Fruit fly (Drosophila melanogaster) whole organism, prepupa: Measurements from ENCODE around the gene CG32720.

ENCODE experiments used
- Blimp-1 ChIP-seq: fragments of 200-800 bp; sonication (Bioruptor generic); optimal IDR thresholded peaks from 3 replicates; lab custom pipeline; 2017; ENCODE audit warnings: missing biosample characterization, missing genetic modification characterization, mild to moderate bottlenecking, moderate library complexity, missing genetic modification reagents
- CG10631 ChIP-seq: fragments of 200-800 bp; sonication (Bioruptor generic); optimal IDR thresholded peaks from 2 replicates; lab custom pipeline; 2016; ENCODE audit warnings: missing biosample characterization, missing genetic modification characterization
- CG10669 ChIP-seq: fragments of 200-800 bp; sonication (Bioruptor generic); optimal IDR thresholded peaks from 3 replicates; lab custom pipeline; 2018; ENCODE audit warnings: missing biosample characterization, mild to moderate bottlenecking, missing genetic modification characterization, moderate library complexity
- CG11902 ChIP-seq: fragments of 200-800 bp; sonication (Bioruptor generic); optimal IDR thresholded peaks from 3 replicates; lab custom pipeline; 2016; ENCODE audit warnings: missing biosample characterization, missing genetic modification characterization
- CG1621 ChIP-seq: fragments of 200-800 bp; sonication (Bioruptor generic); optimal IDR thresholded peaks from 3 replicates; lab custom pipeline; 2018; ENCODE audit warnings: missing biosample characterization, mild to moderate bottlenecking, missing genetic modification characterization
- CG16779 ChIP-seq: fragments of 200-800 bp; sonication (Bioruptor generic); optimal IDR thresholded peaks from 3 replicates; lab custom pipeline; 2017; ENCODE audit warnings: missing biosample characterization, mild to moderate bottlenecking, missing genetic modification characterization
- CG3032 ChIP-seq: fragments of 200-800 bp; optimal IDR thresholded peaks from 2 replicates; lab custom pipeline; 2019; ENCODE audit warnings: missing biosample characterization, mild to moderate bottlenecking, missing genetic modification characterization, moderate library complexity
- CG31627 ChIP-seq: fragments of 200-800 bp; sonication (Bioruptor generic); optimal IDR thresholded peaks from 3 replicates; lab custom pipeline; 2016; ENCODE audit warnings: missing biosample characterization, missing genetic modification characterization
- CG32006 ChIP-seq: fragments of 200-800 bp; sonication (Bioruptor generic); optimal IDR thresholded peaks from 3 replicates; lab custom pipeline; 2017; ENCODE audit warnings: missing biosample characterization, mild to moderate bottlenecking, missing genetic modification characterization
- CG34406 ChIP-seq: fragments of 200-800 bp; sonication (Bioruptor generic); optimal IDR thresholded peaks from 3 replicates; lab custom pipeline; 2016; ENCODE audit warnings: missing biosample characterization, missing genetic modification characterization
- CG3919 ChIP-seq: fragments of 200-800 bp; sonication (Bioruptor generic); optimal IDR thresholded peaks from 3 replicates; lab custom pipeline; 2016; ENCODE audit warnings: missing biosample characterization, missing genetic modification characterization
- CG4318 ChIP-seq: fragments of 200-800 bp; sonication (Bioruptor generic); optimal IDR thresholded peaks from 3 replicates; lab custom pipeline; 2017; ENCODE audit warnings: missing biosample characterization, mild to moderate bottlenecking, missing genetic modification characterization
- CG6163 ChIP-seq: fragments of 200-800 bp; sonication (Bioruptor generic); IDR thresholded peaks from 3 replicates; pipeline ENCODE4 v1.3.6; 2022; ENCODE audit warnings: missing biosample characterization, missing genetic modification characterization
- CG6276 ChIP-seq: fragments of 200-800 bp; sonication (Bioruptor generic); optimal IDR thresholded peaks from 2 replicates; lab custom pipeline; 2017; ENCODE audit warnings: missing biosample characterization, mild to moderate bottlenecking, missing genetic modification characterization
- CG6792 ChIP-seq: fragments of 200-800 bp; sonication (Bioruptor generic); optimal IDR thresholded peaks from 3 replicates; lab custom pipeline; 2016; ENCODE audit warnings: missing biosample characterization, missing genetic modification characterization
- CG6808 ChIP-seq: fragments of 200-800 bp; sonication (Bioruptor generic); optimal IDR thresholded peaks from 3 replicates; lab custom pipeline; 2017; ENCODE audit warnings: missing biosample characterization, missing genetic modification characterization, mild to moderate bottlenecking, moderate library complexity, missing genetic modification reagents
- CG8119 ChIP-seq: fragments of 200-800 bp; sonication (Bioruptor generic); IDR thresholded peaks from 3 replicates; pipeline ENCODE4 v1.3.6; 2022; ENCODE audit warnings: missing biosample characterization, missing genetic modification characterization
- CG8319 ChIP-seq: fragments of 200-800 bp; sonication (Bioruptor generic); optimal IDR thresholded peaks from 3 replicates; lab custom pipeline; 2016; ENCODE audit warnings: missing biosample characterization, missing genetic modification characterization
- CG9139 ChIP-seq: fragments of 200-800 bp; sonication (Bioruptor generic); optimal IDR thresholded peaks from 3 replicates; lab custom pipeline; 2017; ENCODE audit warnings: missing biosample characterization, mild to moderate bottlenecking, missing genetic modification characterization
- Eip78C ChIP-seq: fragments of 200-800 bp; sonication (Bioruptor generic); peaks from one replicate; lab custom pipeline; 2016; ENCODE audit warnings: missing biosample characterization, missing genetic modification characterization
- Eip93F ChIP-seq: fragments of 200-800 bp; sonication (Bioruptor generic); optimal IDR thresholded peaks from 2 replicates; lab custom pipeline; 2016; ENCODE audit warnings: missing biosample characterization, mild to moderate bottlenecking, missing genetic modification characterization
- Hr39 ChIP-seq: fragments of 200-800 bp; sonication (Bioruptor generic); optimal IDR thresholded peaks from 2 replicates; lab custom pipeline; 2016; ENCODE audit warnings: missing biosample characterization, missing genetic modification characterization
- Lpt ChIP-seq: fragments of 200-800 bp; sonication (Bioruptor generic); optimal IDR thresholded peaks from 3 replicates; lab custom pipeline; 2016; ENCODE audit warnings: missing biosample characterization, missing genetic modification characterization
- Met ChIP-seq: fragments of 200-800 bp; sonication (Bioruptor generic); optimal IDR thresholded peaks from 3 replicates; lab custom pipeline; 2016; ENCODE audit warnings: missing biosample characterization, missing genetic modification characterization
- OdsH ChIP-seq: fragments of 200-800 bp; sonication (Bioruptor generic); optimal IDR thresholded peaks from 3 replicates; lab custom pipeline; 2016; ENCODE audit warnings: missing biosample characterization, missing genetic modification characterization
- Smox ChIP-seq: fragments of 200-800 bp; sonication (Bioruptor generic); optimal IDR thresholded peaks from 3 replicates; lab custom pipeline; 2016; ENCODE audit warnings: missing biosample characterization, missing genetic modification characterization
- Sox102F ChIP-seq: fragments of 200-800 bp; sonication (Bioruptor generic); optimal IDR thresholded peaks from 2 replicates; lab custom pipeline; 2016; ENCODE audit warnings: missing biosample characterization, mild to moderate bottlenecking, missing genetic modification characterization
- Sox15 ChIP-seq: fragments of 200-800 bp; sonication (Bioruptor generic); optimal IDR thresholded peaks from 3 replicates; lab custom pipeline; 2016; ENCODE audit warnings: missing biosample characterization, missing genetic modification characterization
- achi ChIP-seq: fragments of 200-800 bp; sonication (Bioruptor generic); optimal IDR thresholded peaks from 3 replicates; lab custom pipeline; 2016; ENCODE audit warnings: missing biosample characterization, missing genetic modification characterization
- acj6 ChIP-seq: fragments of 200-800 bp; sonication (Bioruptor generic); optimal IDR thresholded peaks from 3 replicates; lab custom pipeline; 2016; ENCODE audit warnings: missing biosample characterization, missing genetic modification characterization
- cyc ChIP-seq: fragments of 200-800 bp; sonication (Bioruptor generic); optimal IDR thresholded peaks from 3 replicates; lab custom pipeline; 2016; ENCODE audit warnings: missing biosample characterization, missing genetic modification characterization
- dac ChIP-seq: fragments of 200-800 bp; sonication (Bioruptor generic); optimal IDR thresholded peaks from 2 replicates; lab custom pipeline; 2017; ENCODE audit warnings: missing biosample characterization, mild to moderate bottlenecking, missing genetic modification characterization
- dsx ChIP-seq: fragments of 200-800 bp; optimal IDR thresholded peaks from 3 replicates; lab custom pipeline; 2019; ENCODE audit warnings: missing biosample characterization, mild to moderate bottlenecking, missing genetic modification characterization, moderate library complexity; ENCODE audit not compliant: poor library complexity, severe bottlenecking
- eg ChIP-seq: fragments of 200-800 bp; sonication (Bioruptor generic); IDR thresholded peaks from 3 replicates; pipeline ENCODE4 v1.3.6; 2022; ENCODE audit warnings: missing biosample characterization, missing genetic modification characterization
- esn ChIP-seq: fragments of 200-800 bp; sonication (Bioruptor generic); optimal IDR thresholded peaks from 2 replicates; lab custom pipeline; 2016; ENCODE audit warnings: missing biosample characterization, mild to moderate bottlenecking, missing genetic modification characterization, moderate library complexity
- fd85E ChIP-seq: fragments of 200-800 bp; sonication (Bioruptor generic); optimal IDR thresholded peaks from 3 replicates; lab custom pipeline; 2016; ENCODE audit warnings: missing biosample characterization, missing genetic modification characterization
- fkh ChIP-seq: fragments of 200-800 bp; sonication (Bioruptor generic); optimal IDR thresholded peaks from 3 replicates; lab custom pipeline; 2017; ENCODE audit warnings: missing biosample characterization, mild to moderate bottlenecking, missing genetic modification characterization, moderate library complexity
- lz ChIP-seq: fragments of 200-800 bp; sonication (Bioruptor generic); optimal IDR thresholded peaks from 3 replicates; lab custom pipeline; 2016; ENCODE audit warnings: missing biosample characterization, missing genetic modification characterization
- pdm3 ChIP-seq: fragments of 200-800 bp; sonication (Bioruptor generic); optimal IDR thresholded peaks from 3 replicates; lab custom pipeline; 2016; ENCODE audit warnings: missing biosample characterization, missing genetic modification characterization
- spab ChIP-seq: fragments of 200-800 bp; sonication (Bioruptor generic); optimal IDR thresholded peaks from 2 replicates; lab custom pipeline; 2017; ENCODE audit warnings: missing biosample characterization, mild to moderate bottlenecking, missing genetic modification characterization, missing genetic modification reagents
- ss ChIP-seq, 2 experiments: fragments of 200-800 bp; sonication (Bioruptor generic); optimal IDR thresholded peaks; 2 replicates in 1 of 2; 3 replicates in 1 of 2; lab custom pipeline; 2017 to 2018; ENCODE audit warnings: mild to moderate bottlenecking in 2 of 2, missing biosample characterization in 2 of 2, missing genetic modification characterization in 2 of 2, moderate library complexity in 1 of 2
- svp ChIP-seq: fragments of 200-800 bp; sonication (Bioruptor generic); peaks from one replicate; lab custom pipeline; 2016; ENCODE audit warnings: missing biosample characterization, missing genetic modification characterization
- topi ChIP-seq: fragments of 200-800 bp; sonication (Bioruptor generic); optimal IDR thresholded peaks from 3 replicates; lab custom pipeline; 2016; ENCODE audit warnings: missing biosample characterization, missing genetic modification characterization
- vri ChIP-seq: fragments of 200-800 bp; sonication (Bioruptor generic); optimal IDR thresholded peaks from 3 replicates; lab custom pipeline; 2016; ENCODE audit warnings: missing biosample characterization, mild to moderate bottlenecking, missing genetic modification characterization

Gene CG32720

DNA sequence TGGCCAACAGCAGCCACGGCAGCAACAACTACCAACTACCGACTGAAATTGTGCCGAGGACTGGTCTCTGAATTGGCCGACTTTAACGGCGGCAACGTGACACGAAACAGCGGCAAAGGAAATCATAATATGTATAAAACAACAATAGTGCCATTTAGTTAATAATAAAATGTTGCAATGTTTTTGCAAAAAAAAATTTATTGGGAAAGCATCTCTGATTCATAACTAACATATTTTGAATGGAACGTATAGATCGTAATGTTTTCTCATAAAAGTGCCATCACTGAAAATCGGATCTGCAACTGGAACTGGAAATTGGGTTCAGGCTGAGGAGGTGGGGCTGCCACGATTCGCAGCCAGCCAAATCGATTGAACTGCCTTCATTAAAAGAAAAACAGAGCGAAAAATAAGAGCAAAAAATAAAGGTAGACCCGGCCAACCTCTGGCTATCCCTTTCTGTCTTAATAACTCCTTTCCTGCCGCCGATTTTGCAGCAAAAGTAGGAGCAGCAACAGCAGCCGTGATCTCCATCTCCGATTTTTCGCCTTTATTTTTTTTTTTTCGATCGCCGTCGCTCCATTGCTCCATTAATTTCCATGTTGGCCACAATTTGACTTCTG, 10.6 kb downstream of the CG32720 start (continued):
- no peak for TF ChIP-seq Blimp-1
- TF ChIP-seq CG6276: peak; percentile 32
- peak; percentile 45 for TF ChIP-seq CG1621 (tag; lab: Kevin White, UChicago)
- TF ChIP-seq eg (GFP tag; lab: Robert Waterston, UW): 0 out of 3 replicates have a peak, but pooled peaks have one; percentile 41
- TF ChIP-seq spab (GFP tag; lab: Kevin White, UChicago): peak; percentile 37
- TF ChIP-seq CG6808 (GFP tag; lab: Kevin White, UChicago): peak; percentile 32
- peak; percentile 47; the same call in 1 of the 3 replicates for TF ChIP-seq CG8119
- TF ChIP-seq vri (GFP tag; lab: Kevin White, UChicago): peak; percentile 67
- TF ChIP-seq ss (GFP tag; optimal IDR thresholded peaks at IDR 0.05; lab: Kevin White, UChicago): peak; percentile 9 to 63
- TF ChIP-seq CG11902 (GFP tag; lab: Kevin White, UChicago): peak; percentile 29
- peak; percentile 87 for TF ChIP-seq svp (GFP tag; lab: Kevin White, UChicago)
- peak; percentile 5 for TF ChIP-seq dac (GFP tag; lab: Kevin White, UChicago)
- peak; percentile 82 for TF ChIP-seq esn (GFP tag; lab: Kevin White, UChicago)
- TF ChIP-seq CG8319 (GFP tag; lab: Kevin White, UChicago): peak; percentile 32
- TF ChIP-seq CG10669 (GFP tag; lab: Kevin White, UChicago): peak; percentile 66
- TF ChIP-seq pdm3 (GFP tag; lab: Kevin White, UChicago): peak; percentile 60

DNA sequence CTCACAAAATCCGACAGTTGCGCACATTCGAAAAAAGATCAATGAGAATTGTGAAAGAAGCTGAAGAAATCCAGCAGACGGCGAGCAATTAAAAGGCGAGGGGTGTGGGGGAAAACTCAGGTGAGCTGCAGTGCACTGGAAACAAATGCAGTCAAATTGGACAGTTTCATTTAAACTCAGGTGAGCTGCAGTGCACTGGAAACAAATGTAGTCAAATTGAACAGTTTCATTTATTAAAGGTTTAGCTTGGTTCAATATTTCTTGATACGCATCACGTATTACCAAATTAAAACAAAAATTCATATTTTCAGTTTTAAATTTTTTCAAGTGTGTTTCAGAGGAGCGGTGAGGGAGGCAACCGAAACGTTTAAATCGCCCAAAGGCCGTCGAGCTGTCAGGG, 12.9 kb downstream of the CG32720 start:
- peak; percentile 2 for TF ChIP-seq CG6792 (GFP tag; lab: Kevin White, UChicago)
- TF ChIP-seq Blimp-1: no peak
- peak; percentile 37 for TF ChIP-seq esn (GFP tag; lab: Kevin White, UChicago)
- peak; percentile 11 for TF ChIP-seq CG32006
- TF ChIP-seq Met (GFP tag; lab: Kevin White, UChicago): peak; percentile 56
- TF ChIP-seq topi (GFP tag; lab: Kevin White, UChicago): peak; percentile 41
- TF ChIP-seq CG3032 (tag; lab: Kevin White, UChicago): no peak
- TF ChIP-seq pdm3 (GFP tag; lab: Kevin White, UChicago): no peak
- TF ChIP-seq CG6163 (GFP tag; lab: Robert Waterston, UW): 0 out of 3 replicates have a peak, but pooled peaks have one; percentile 27
- TF ChIP-seq Sox102F (GFP tag; lab: Kevin White, UChicago): peak; percentile 10
- peak; percentile 24 for TF ChIP-seq CG3919
- no peak for TF ChIP-seq Sox15
- TF ChIP-seq acj6 (GFP tag; lab: Kevin White, UChicago): peak; percentile 15
- TF ChIP-seq CG31627 (GFP tag; lab: Kevin White, UChicago): peak; percentile 34
- TF ChIP-seq OdsH: peak; percentile 13
- TF ChIP-seq cyc (GFP tag; lab: Kevin White, UChicago): peak; percentile 41
- TF ChIP-seq Hr39: peak; percentile 56
- TF ChIP-seq svp (GFP tag; lab: Kevin White, UChicago): peak; percentile 61
- TF ChIP-seq Eip78C: peak; percentile 39
- TF ChIP-seq Smox: peak; percentile 14
- peak; percentile 5 for TF ChIP-seq CG10631 (GFP tag; lab: Kevin White, UChicago)
- TF ChIP-seq CG34406 (GFP tag; lab: Kevin White, UChicago): peak; percentile 0
- no peak for TF ChIP-seq CG6808 (GFP tag; lab: Kevin White, UChicago)
- TF ChIP-seq lz (GFP tag; lab: Kevin White, UChicago): peak; percentile 20

DNA sequence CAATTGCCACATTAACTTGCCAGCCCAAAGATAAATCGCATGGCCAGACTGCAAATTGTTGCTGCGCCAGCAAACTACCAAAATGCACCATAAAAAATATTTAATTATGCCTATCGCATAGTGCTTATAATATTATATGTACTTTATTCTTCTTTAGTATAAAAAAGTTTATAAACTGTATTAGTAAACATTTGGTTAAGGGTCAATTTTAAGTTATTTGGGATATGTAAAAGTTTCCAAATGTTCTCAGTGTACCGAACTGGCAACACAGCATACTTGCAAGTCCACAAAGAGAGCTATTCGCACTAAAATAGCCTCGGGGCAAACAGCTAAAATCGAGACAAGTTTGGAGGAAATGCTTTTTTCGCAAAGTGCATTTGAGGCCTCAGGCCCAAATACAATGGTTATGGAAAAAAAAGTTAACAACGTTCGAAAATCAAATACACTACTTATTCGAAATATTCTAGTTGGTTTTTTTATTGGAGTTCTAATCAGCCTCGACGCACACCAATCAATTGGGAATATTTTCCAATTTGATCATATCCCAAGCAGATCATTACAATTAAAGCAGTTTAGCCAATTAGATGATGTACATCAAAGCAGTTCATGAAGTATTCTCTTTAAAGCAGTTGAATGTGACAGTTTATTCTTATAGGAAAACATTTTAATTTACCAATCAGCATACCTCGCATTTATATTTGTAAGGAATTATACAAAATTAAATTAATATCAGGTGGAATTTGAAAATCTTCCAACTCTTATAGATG, 15.0 kb downstream of the CG32720 start:
- TF ChIP-seq lz (GFP tag; lab: Kevin White, UChicago) (no peak), CG6792 (GFP tag; lab: Kevin White, UChicago) (no peak), CG4318 (GFP tag; lab: Kevin White, UChicago) (peak; percentile 4), cyc (GFP tag; lab: Kevin White, UChicago) (no peak), Lpt (GFP tag; lab: Kevin White, UChicago) (peak; percentile 7), Hr39 (no peak), Smox (no peak), CG8119 (peak; percentile 69), pdm3 (GFP tag; lab: Kevin White, UChicago) (peak; percentile 6), CG16779 (tag; lab: Kevin White, UChicago) (no peak), achi (GFP tag; lab: Kevin White, UChicago) (peak; percentile 10), CG31627 (GFP tag; lab: Kevin White, UChicago) (no peak), fkh (GFP tag; lab: Kevin White, UChicago) (no peak), dsx (GFP tag; lab: Kevin White, UChicago) (no peak), CG34406 (GFP tag; lab: Kevin White, UChicago) (no peak), fd85E (GFP tag; lab: Kevin White, UChicago) (no peak), CG9139 (no peak), CG11902 (GFP tag; lab: Kevin White, UChicago) (no peak), Eip93F (GFP tag; lab: Kevin White, UChicago) (no peak), esn (GFP tag; lab: Kevin White, UChicago) (no peak), Sox102F (GFP tag; lab: Kevin White, UChicago) (no peak)
